Worm (Caenorhabditis elegans) whole organism, mixed stage, embryonic: ENCODE measurements around the gene suca-1.

Experiments
- M03D4.4 ChIP-seq: sonication (generic microtip); optimal IDR thresholded peaks from 2 replicates; lab custom pipeline; 2017; ENCODE audit warnings: mild to moderate bottlenecking, missing genetic modification characterization, missing compliant biosample characterization
- blmp-1 ChIP-seq: fragments of 150-350 bp; optimal IDR thresholded peaks from 2 replicates; lab custom pipeline; 2014; ENCODE audit warnings: missing biosample characterization, missing genetic modification characterization
- ceh-39 ChIP-seq: fragments of 150-350 bp; optimal IDR thresholded peaks from 2 replicates; lab custom pipeline; 2014; ENCODE audit warnings: missing biosample characterization, missing genetic modification characterization
- ceh-83 ChIP-seq: fragments of 200-800 bp; sonication (Bioruptor generic); optimal IDR thresholded peaks from 2 replicates; lab custom pipeline; 2018; ENCODE audit warnings: mild to moderate bottlenecking, missing genetic modification characterization, missing compliant biosample characterization
- ces-1 ChIP-seq: fragments of 150-350 bp; optimal IDR thresholded peaks from 2 replicates; lab custom pipeline; 2014; ENCODE audit warnings: missing biosample characterization, missing genetic modification reagents, missing genetic modification characterization
- cnd-1 ChIP-seq: fragments of 200-800 bp; sonication (Bioruptor generic); optimal IDR thresholded peaks from 2 replicates; lab custom pipeline; 2018; ENCODE audit warnings: mild to moderate bottlenecking, missing genetic modification characterization, missing compliant biosample characterization
- drap-1 ChIP-seq: fragments of 200-800 bp; sonication (Bioruptor generic); optimal IDR thresholded peaks from 3 replicates; lab custom pipeline; 2018; ENCODE audit warnings: mild to moderate bottlenecking, missing genetic modification characterization, missing compliant biosample characterization
- elt-1 ChIP-seq: sonication (generic microtip); optimal IDR thresholded peaks from 2 replicates; lab custom pipeline; 2017; ENCODE audit warnings: missing genetic modification characterization, mild to moderate bottlenecking, missing compliant biosample characterization, antibody characterized with exemption, moderate library complexity, borderline replicate concordance; ENCODE audit not compliant: insufficient read depth
- elt-3 ChIP-seq: fragments of 150-350 bp; optimal IDR thresholded peaks from 2 replicates; lab custom pipeline; 2014; ENCODE audit warnings: missing biosample characterization, missing genetic modification characterization
- flh-1 ChIP-seq: fragments of 200-800 bp; sonication (Bioruptor generic); optimal IDR thresholded peaks from 2 replicates; lab custom pipeline; 2018; ENCODE audit warnings: mild to moderate bottlenecking, missing genetic modification characterization, moderate library complexity, missing compliant biosample characterization
- ham-2 ChIP-seq: fragments of 200-800 bp; sonication (Bioruptor generic); optimal IDR thresholded peaks from 2 replicates; lab custom pipeline; 2018; ENCODE audit warnings: mild to moderate bottlenecking, missing genetic modification characterization, missing compliant biosample characterization
- hlh-1 ChIP-seq: fragments of 150-350 bp; optimal IDR thresholded peaks from 2 replicates; lab custom pipeline; 2014; ENCODE audit warnings: missing biosample characterization, missing genetic modification reagents, missing genetic modification characterization
- lin-13 ChIP-seq: fragments of 150-350 bp; optimal IDR thresholded peaks from 2 replicates; lab custom pipeline; 2014; ENCODE audit warnings: missing biosample characterization, missing genetic modification characterization
- lin-32 ChIP-seq: fragments of 200-800 bp; sonication (Bioruptor generic); optimal IDR thresholded peaks from 2 replicates; lab custom pipeline; 2018; ENCODE audit warnings: mild to moderate bottlenecking, missing genetic modification characterization, missing compliant biosample characterization
- lsy-2 ChIP-seq: fragments of 150-350 bp; optimal IDR thresholded peaks from 2 replicates; lab custom pipeline; 2014; ENCODE audit warnings: missing biosample characterization, missing genetic modification characterization
- mab-5 ChIP-seq: fragments of 150-350 bp; optimal IDR thresholded peaks from 2 replicates; lab custom pipeline; 2014; ENCODE audit warnings: missing biosample characterization, missing genetic modification characterization
- mep-1 ChIP-seq: fragments of 150-350 bp; optimal IDR thresholded peaks from 2 replicates; lab custom pipeline; 2017; ENCODE audit warnings: missing biosample characterization, missing genetic modification reagents, missing genetic modification characterization, inconsistent platforms
- mls-2 ChIP-seq: sonication (generic microtip); optimal IDR thresholded peaks from 2 replicates; lab custom pipeline; 2016; ENCODE audit warnings: mild to moderate bottlenecking, missing genetic modification characterization, moderate library complexity, missing compliant biosample characterization
- nhr-12 ChIP-seq: fragments of 150-350 bp; optimal IDR thresholded peaks from 2 replicates; lab custom pipeline; 2014; ENCODE audit warnings: missing biosample characterization, missing genetic modification characterization
- nhr-2 ChIP-seq: fragments of 150-350 bp; optimal IDR thresholded peaks from 2 replicates; lab custom pipeline; 2014; ENCODE audit warnings: missing biosample characterization, missing genetic modification characterization
- nhr-28 ChIP-seq: fragments of 150-350 bp; optimal IDR thresholded peaks from 2 replicates; lab custom pipeline; 2014; ENCODE audit warnings: missing biosample characterization, missing genetic modification characterization
- nhr-76 ChIP-seq: sonication (generic microtip); optimal IDR thresholded peaks from 2 replicates; lab custom pipeline; 2017; ENCODE audit warnings: missing biosample characterization, missing genetic modification characterization
- pha-4 ChIP-seq: fragments of 150-350 bp; optimal IDR thresholded peaks from 2 replicates; lab custom pipeline; 2018; ENCODE audit warnings: missing biosample characterization, missing genetic modification reagents, missing genetic modification characterization
- snpc-4 ChIP-seq: fragments of 150-350 bp; optimal IDR thresholded peaks from 2 replicates; lab custom pipeline; 2014; ENCODE audit warnings: missing biosample characterization, missing genetic modification characterization
- sptf-1 ChIP-seq: sonication (generic microtip); optimal IDR thresholded peaks from 2 replicates; lab custom pipeline; 2017; ENCODE audit warnings: mild to moderate bottlenecking, missing genetic modification characterization, moderate library complexity, missing compliant biosample characterization
- tbx-8 ChIP-seq: fragments of 200-800 bp; sonication (Bioruptor generic); optimal IDR thresholded peaks from 2 replicates; lab custom pipeline; 2018; ENCODE audit warnings: mild to moderate bottlenecking, missing genetic modification characterization, moderate library complexity, missing compliant biosample characterization
- unc-120 ChIP-seq: sonication (generic microtip); optimal IDR thresholded peaks from 2 replicates; lab custom pipeline; 2017; ENCODE audit warnings: missing genetic modification characterization, missing compliant biosample characterization; ENCODE audit not compliant: poor library complexity, severe bottlenecking
- unc-39 ChIP-seq: fragments of 150-350 bp; optimal IDR thresholded peaks from 2 replicates; lab custom pipeline; 2014; ENCODE audit warnings: missing biosample characterization, missing genetic modification characterization
- unc-62 ChIP-seq: fragments of 150-350 bp; optimal IDR thresholded peaks from 2 replicates; lab custom pipeline; 2014; ENCODE audit warnings: missing biosample characterization, missing genetic modification reagents, missing genetic modification characterization
- zip-8 ChIP-seq: fragments of 150-350 bp; optimal IDR thresholded peaks from 2 replicates; lab custom pipeline; 2014; ENCODE audit warnings: missing biosample characterization, missing genetic modification characterization
- ztf-11 ChIP-seq: fragments of 150-350 bp; optimal IDR thresholded peaks from 2 replicates; lab custom pipeline; 2014; ENCODE audit warnings: missing biosample characterization, missing genetic modification characterization

The suca-1 gene

ce11 chrX:10861673-10862072 lies 38.2 kb downstream of the suca-1 start:
- TF ChIP-seq ztf-11 (tag; lab: Kevin White, UChicago) (no peak), M03D4.4 (tag; lab: Kevin White, UChicago) (no peak), ham-2 (GFP tag; lab: Kevin White, UChicago) (no peak), drap-1 (GFP tag; lab: Kevin White, UChicago) (no peak), lin-32 (GFP tag; lab: Kevin White, UChicago) (no peak), unc-62 (GFP tag; lab: Kevin White, UChicago) (no peak), elt-3 (tag; lab: Kevin White, UChicago) (no peak), nhr-12 (tag; lab: Kevin White, UChicago) (no peak), mab-5 (tag; lab: Kevin White, UChicago) (no peak), unc-120 (no peak), blmp-1 (tag; lab: Kevin White, UChicago) (no peak), snpc-4 (no peak), mep-1 (tag; lab: Kevin White, UChicago) (no peak), mls-2 (tag; lab: Kevin White, UChicago) (no peak), ceh-83 (GFP tag; lab: Kevin White, UChicago) (no peak), cnd-1 (tag; lab: Kevin White, UChicago) (no peak), elt-1 (no peak)

ce11 chrX:10859622-10860021 lies 40.3 kb downstream of the suca-1 start:
- TF ChIP-seq ztf-11 (tag; lab: Kevin White, UChicago) (no peak), hlh-1 (tag; lab: Kevin White, UChicago) (no peak), lsy-2 (no peak), pha-4 (tag; lab: Kevin White, UChicago) (no peak), unc-39 (no peak), ceh-83 (GFP tag; lab: Kevin White, UChicago) (no peak), elt-3 (tag; lab: Kevin White, UChicago) (no peak), snpc-4 (no peak), lin-32 (GFP tag; lab: Kevin White, UChicago) (no peak), drap-1 (GFP tag; lab: Kevin White, UChicago) (no peak), tbx-8 (no peak), unc-120 (no peak), nhr-28 (no peak), lin-13 (tag; lab: Kevin White, UChicago) (no peak), sptf-1 (tag; lab: Kevin White, UChicago) (no peak), cnd-1 (tag; lab: Kevin White, UChicago) (no peak), nhr-2 (tag; lab: Kevin White, UChicago) (no peak), zip-8 (no peak)
- TF ChIP-seq, all 35 proteins: peak for 0

- TF ChIP-seq lin-32 (GFP tag; lab: Kevin White, UChicago): no peak
- TF ChIP-seq nhr-12 (tag; lab: Kevin White, UChicago): no peak
- TF ChIP-seq nhr-28: no peak
- no peak for TF ChIP-seq hlh-1 (tag; lab: Kevin White, UChicago)
- no peak for TF ChIP-seq ces-1 (GFP tag; lab: Kevin White, UChicago)
- TF ChIP-seq ceh-39 (tag; lab: Kevin White, UChicago): no peak
- no peak for TF ChIP-seq unc-39
- TF ChIP-seq mab-5 (tag; lab: Kevin White, UChicago): no peak
- TF ChIP-seq flh-1: no peak
- TF ChIP-seq blmp-1 (tag; lab: Kevin White, UChicago): no peak
- TF ChIP-seq elt-3 (tag; lab: Kevin White, UChicago): no peak
- no peak for TF ChIP-seq zip-8
- TF ChIP-seq lin-13 (tag; lab: Kevin White, UChicago): no peak
- no peak for TF ChIP-seq M03D4.4 (tag; lab: Kevin White, UChicago)
- TF ChIP-seq ceh-83 (GFP tag; lab: Kevin White, UChicago): no peak
- TF ChIP-seq mls-2 (tag; lab: Kevin White, UChicago): no peak
- no peak for TF ChIP-seq ham-2 (GFP tag; lab: Kevin White, UChicago)
- no peak for TF ChIP-seq tbx-8
- TF ChIP-seq nhr-76 (tag; lab: Kevin White, UChicago): no peak
- TF ChIP-seq, all 35 proteins: peak for 0
These were observed 40.7 kb downstream of the suca-1 start, which contains the start of gene pgp-5 for ce11 chrX:10859211-10859610. Gene pgp-5 (minus strand): TSS chrX:10859297.

- peak; percentile 29 for TF ChIP-seq unc-62 (GFP tag; lab: Kevin White, UChicago)
- TF ChIP-seq mab-5 (tag; lab: Kevin White, UChicago): no peak
- TF ChIP-seq mep-1 (tag; lab: Kevin White, UChicago): no peak
- TF ChIP-seq unc-120: no peak
- TF ChIP-seq hlh-1 (tag; lab: Kevin White, UChicago): peak; percentile 91
- no peak for TF ChIP-seq elt-1
- no peak for TF ChIP-seq M03D4.4 (tag; lab: Kevin White, UChicago)
- TF ChIP-seq nhr-28: no peak
These were observed 46.6 kb downstream of the suca-1 start for ce11 chrX:10853271-10853670.
